Fruit fly (Drosophila melanogaster) whole organism, embryonic: ENCODE data around the gene CG4115.

Experiments
- Atf6 ChIP-seq: fragments of 200-800 bp; sonication (Bioruptor generic); IDR thresholded peaks from 2 replicates; pipeline ENCODE4 v1.3.6; 2022; ENCODE audit warnings: missing biosample characterization, missing genetic modification characterization
- CG10366 ChIP-seq: fragments of 200-800 bp; sonication (Bioruptor generic); IDR thresholded peaks from 2 replicates; pipeline ENCODE4 v1.3.6; 2022; ENCODE audit warnings: missing biosample characterization, missing genetic modification characterization
- CG12104 ChIP-seq: fragments of 200-800 bp; sonication (Bioruptor generic); optimal IDR thresholded peaks from 3 replicates; lab custom pipeline; 2016; ENCODE audit warnings: missing biosample characterization, missing genetic modification characterization
- CG12659 ChIP-seq: fragments of 200-800 bp; sonication (Bioruptor generic); optimal IDR thresholded peaks from 3 replicates; lab custom pipeline; 2017; ENCODE audit warnings: mild to moderate bottlenecking, missing biosample characterization, missing genetic modification reagents, missing genetic modification characterization
- CG13624 ChIP-seq: fragments of 200-800 bp; sonication (Bioruptor generic); optimal IDR thresholded peaks from 2 replicates; lab custom pipeline; 2016; ENCODE audit warnings: missing biosample characterization, missing genetic modification characterization
- CG13775 ChIP-seq: fragments of 200-800 bp; sonication (Bioruptor generic); optimal IDR thresholded peaks from 3 replicates; lab custom pipeline; 2017; ENCODE audit warnings: missing biosample characterization, mild to moderate bottlenecking, missing genetic modification characterization
- CG15601 ChIP-seq: fragments of 200-800 bp; sonication (Bioruptor generic); optimal IDR thresholded peaks from 3 replicates; lab custom pipeline; 2019; ENCODE audit warnings: missing biosample characterization, mild to moderate bottlenecking, missing genetic modification characterization, moderate library complexity
- CG17361 ChIP-seq: fragments of 200-800 bp; sonication (Bioruptor generic); IDR thresholded peaks from 3 replicates; pipeline ENCODE4 v1.3.6; 2022; ENCODE audit warnings: missing biosample characterization, missing genetic modification characterization
- CG17612 ChIP-seq: fragments of 200-800 bp; sonication (Bioruptor generic); IDR thresholded peaks from 2 replicates; pipeline ENCODE4 v1.3.6; 2022; ENCODE audit warnings: missing biosample characterization, missing genetic modification characterization
- CG1792 ChIP-seq: fragments of 200-800 bp; sonication (Bioruptor generic); optimal IDR thresholded peaks from 2 replicates; lab custom pipeline; 2016; ENCODE audit warnings: missing biosample characterization, missing genetic modification characterization
- CG18011 ChIP-seq: fragments of 200-800 bp; sonication (Bioruptor generic); optimal IDR thresholded peaks from 2 replicates; lab custom pipeline; 2017; ENCODE audit warnings: missing biosample characterization, missing genetic modification characterization, mild to moderate bottlenecking, moderate library complexity, missing genotype
- CG18262 ChIP-seq: fragments of 200-800 bp; optimal IDR thresholded peaks from 3 replicates; lab custom pipeline; 2019; ENCODE audit warnings: missing biosample characterization, mild to moderate bottlenecking, missing genetic modification characterization, moderate library complexity
- CG30403 ChIP-seq: fragments of 200-800 bp; sonication (Bioruptor generic); optimal IDR thresholded peaks from 3 replicates; lab custom pipeline; 2016; ENCODE audit warnings: missing biosample characterization, missing genetic modification characterization
- CG3726 ChIP-seq: fragments of 200-800 bp; sonication (Bioruptor generic); IDR thresholded peaks from 3 replicates; pipeline ENCODE4, ENCODE4 v1.3.6; 2022; ENCODE audit warnings: missing biosample characterization, missing genetic modification characterization
- CG4820 ChIP-seq: fragments of 200-800 bp; sonication (Bioruptor generic); optimal IDR thresholded peaks from 3 replicates; lab custom pipeline; 2016; ENCODE audit warnings: missing biosample characterization, missing genetic modification characterization
- CG7372 ChIP-seq: fragments of 200-800 bp; sonication (Bioruptor generic); IDR thresholded peaks from 2 replicates; pipeline ENCODE4 v1.3.6; 2022; ENCODE audit warnings: missing biosample characterization, missing genetic modification characterization
- CG7556 ChIP-seq: fragments of 200-800 bp; sonication (Bioruptor generic); optimal IDR thresholded peaks from 2 replicates; lab custom pipeline; 2017; ENCODE audit warnings: missing biosample characterization, mild to moderate bottlenecking, missing genetic modification characterization
- CG8281 ChIP-seq: fragments of 200-800 bp; sonication (Bioruptor generic); optimal IDR thresholded peaks from 2 replicates; lab custom pipeline; 2018; ENCODE audit warnings: missing biosample characterization, mild to moderate bottlenecking, missing genetic modification characterization, moderate library complexity
- CG9215 ChIP-seq: fragments of 200-800 bp; sonication (Bioruptor generic); IDR thresholded peaks from 2 replicates; pipeline ENCODE4 v1.3.6; 2022; ENCODE audit warnings: missing biosample characterization, missing genetic modification characterization
- CG9609 ChIP-seq: fragments of 200-800 bp; sonication (Bioruptor generic); optimal IDR thresholded peaks from 3 replicates; lab custom pipeline; 2016; ENCODE audit warnings: missing biosample characterization, missing genetic modification characterization
- Camta ChIP-seq: fragments of 200-800 bp; sonication (Bioruptor generic); optimal IDR thresholded peaks from 2 replicates; lab custom pipeline; 2016; ENCODE audit warnings: missing biosample characterization, missing genetic modification characterization
- CkIIα-i1 ChIP-seq: fragments of 200-800 bp; sonication (Bioruptor generic); IDR thresholded peaks from 2 replicates; pipeline ENCODE4 v1.3.6; 2022; ENCODE audit warnings: missing biosample characterization, missing genetic modification characterization
- D19B ChIP-seq: fragments of 200-800 bp; sonication (Bioruptor generic); optimal IDR thresholded peaks from 2 replicates; lab custom pipeline; 2017; ENCODE audit warnings: missing biosample characterization, mild to moderate bottlenecking, missing genetic modification characterization
- Fer3 ChIP-seq: fragments of 200-800 bp; sonication (Bioruptor generic); optimal IDR thresholded peaks from 2 replicates; lab custom pipeline; 2018; ENCODE audit warnings: missing biosample characterization, mild to moderate bottlenecking, missing genetic modification characterization, moderate library complexity
- Hmx ChIP-seq: fragments of 200-800 bp; sonication (Bioruptor generic); optimal IDR thresholded peaks from 2 replicates; lab custom pipeline; 2016; ENCODE audit warnings: missing biosample characterization, missing genetic modification characterization
- Hr39 ChIP-seq: fragments of >200 bp; optimal IDR thresholded peaks from 2 replicates; lab custom pipeline; 2017
- Hr51 ChIP-seq, 2 experiments: fragments of 200-800 bp; sonication (Bioruptor generic); optimal IDR thresholded peaks; 2 replicates in 1 of 2; 3 replicates in 1 of 2; lab custom pipeline; 2016 to 2018; ENCODE audit warnings: missing biosample characterization in 2 of 2, missing genetic modification characterization in 2 of 2, mild to moderate bottlenecking in 1 of 2, moderate library complexity in 1 of 2
- Hr78 ChIP-seq, 2 experiments: fragments of 200-800 bp in 1 of 2; fragments of >200 bp in 1 of 2; sonication (Bioruptor generic) in 1 of 2; optimal IDR thresholded peaks; 2 replicates each; lab custom pipeline; 2017 to 2019; ENCODE audit warnings: missing biosample characterization in 2 of 2, missing genetic modification characterization in 2 of 2, mild to moderate bottlenecking in 1 of 2, moderate library complexity in 1 of 2
- Kr ChIP-seq: fragments of 200-800 bp; sonication (Bioruptor generic); optimal IDR thresholded peaks from 2 replicates; lab custom pipeline; 2017; ENCODE audit warnings: missing biosample characterization, mild to moderate bottlenecking, missing genetic modification characterization
- Poxn ChIP-seq: fragments of 200-800 bp; sonication (Bioruptor generic); IDR thresholded peaks from 2 replicates; pipeline ENCODE4 v1.3.6; 2022; ENCODE audit warnings: missing biosample characterization, missing genetic modification characterization
- Side ChIP-seq: fragments of 200-800 bp; sonication (Bioruptor generic); optimal IDR thresholded peaks from 2 replicates; lab custom pipeline; 2016; ENCODE audit warnings: missing biosample characterization, missing genetic modification characterization
- Sox102F ChIP-seq: fragments of 200-800 bp; sonication (Bioruptor generic); optimal IDR thresholded peaks from 2 replicates; lab custom pipeline; 2018; ENCODE audit warnings: missing biosample characterization, mild to moderate bottlenecking, missing genetic modification characterization, moderate library complexity
- Spps ChIP-seq: fragments of 200-800 bp; sonication (Bioruptor generic); optimal IDR thresholded peaks from 2 replicates; lab custom pipeline; 2018; ENCODE audit warnings: missing biosample characterization, mild to moderate bottlenecking, missing genetic modification characterization
- amos ChIP-seq: fragments of 200-800 bp; sonication (Bioruptor generic); IDR thresholded peaks from 2 replicates; pipeline ENCODE4 v1.3.6; 2022; ENCODE audit warnings: missing biosample characterization, missing genetic modification characterization; ENCODE audit not compliant: partially characterized antibody
- ase ChIP-seq: fragments of 200-800 bp; sonication (Bioruptor generic); IDR thresholded peaks from 3 replicates; pipeline ENCODE4 v1.3.6; 2022; ENCODE audit warnings: missing biosample characterization, missing genetic modification characterization
- ash1 ChIP-seq: fragments of 200-800 bp; sonication (Bioruptor generic); optimal IDR thresholded peaks from 2 replicates; lab custom pipeline; 2018; ENCODE audit warnings: missing biosample characterization, mild to moderate bottlenecking, missing genetic modification characterization
- bab2 ChIP-seq: fragments of 200-800 bp; sonication (Bioruptor generic); optimal IDR thresholded peaks from 2 replicates; lab custom pipeline; 2016; ENCODE audit warnings: missing biosample characterization, missing genetic modification characterization
- da ChIP-seq: fragments of 200-800 bp; sonication (Bioruptor generic); optimal IDR thresholded peaks from 2 replicates; lab custom pipeline; 2016; ENCODE audit warnings: missing biosample characterization, missing genetic modification characterization
- ftz-f1 ChIP-seq: fragments of 200-800 bp; sonication (Bioruptor generic); optimal IDR thresholded peaks from 2 replicates; lab custom pipeline; 2016; ENCODE audit warnings: missing biosample characterization, missing genetic modification characterization
- gsb ChIP-seq: fragments of 200-800 bp; sonication (Bioruptor generic); IDR thresholded peaks from 2 replicates; pipeline ENCODE4 v1.3.6; 2022; ENCODE audit warnings: missing biosample characterization, missing genetic modification characterization
- hb ChIP-seq: fragments of 200-800 bp; sonication (Bioruptor generic); IDR thresholded peaks from 3 replicates; pipeline ENCODE4 v1.3.6; 2022; ENCODE audit warnings: missing biosample characterization, missing genetic modification characterization; ENCODE audit not compliant: partially characterized antibody
- lab ChIP-seq: fragments of 200-800 bp; sonication (Bioruptor generic); optimal IDR thresholded peaks from 3 replicates; lab custom pipeline; 2017; ENCODE audit warnings: missing biosample characterization, missing genetic modification characterization, mild to moderate bottlenecking, moderate library complexity, missing genetic modification reagents
- lov ChIP-seq, 2 experiments: fragments of 200-800 bp in 1 of 2; fragments of >200 bp in 1 of 2; sonication (Bioruptor generic) in 1 of 2; IDR thresholded peaks in 1 of 2; optimal IDR thresholded peaks in 1 of 2; 2 replicates in 1 of 2; 3 replicates in 1 of 2; pipeline versions ENCODE4 v1.3.6 to Lab custom; 2017 to 2022; ENCODE audit warnings: missing biosample characterization in 1 of 2, missing genetic modification characterization in 1 of 2
- nmo ChIP-seq: fragments of 200-800 bp; sonication (Bioruptor generic); optimal IDR thresholded peaks from 2 replicates; lab custom pipeline; 2018; ENCODE audit warnings: missing biosample characterization, mild to moderate bottlenecking, missing genetic modification characterization, moderate library complexity
- otp ChIP-seq: fragments of 200-800 bp; sonication (Bioruptor generic); IDR thresholded peaks from 3 replicates; pipeline ENCODE4, ENCODE4 v1.3.6; 2022; ENCODE audit warnings: missing biosample characterization, missing genetic modification characterization
- ro ChIP-seq: fragments of 200-800 bp; sonication (Bioruptor generic); IDR thresholded peaks from 2 replicates; pipeline ENCODE4 v1.3.6; 2022; ENCODE audit warnings: missing biosample characterization, missing genetic modification characterization
- sd ChIP-seq: fragments of 200-800 bp; sonication (Bioruptor generic); optimal IDR thresholded peaks from 3 replicates; lab custom pipeline; 2018; ENCODE audit warnings: missing biosample characterization, mild to moderate bottlenecking, missing genetic modification characterization, moderate library complexity
- sr ChIP-seq: fragments of 200-800 bp; sonication (Bioruptor generic); IDR thresholded peaks from 3 replicates; pipeline ENCODE4 v1.3.6; 2022; ENCODE audit warnings: missing biosample characterization, missing genetic modification characterization
- tna ChIP-seq: fragments of 200-800 bp; sonication (Bioruptor generic); IDR thresholded peaks from 2 replicates; pipeline ENCODE4 v1.3.6; 2022; ENCODE audit warnings: missing biosample characterization, missing genetic modification characterization; ENCODE audit not compliant: partially characterized antibody
- twi ChIP-seq: fragments of 200-800 bp; optimal IDR thresholded peaks from 2 replicates; lab custom pipeline; 2019; ENCODE audit warnings: missing biosample characterization, mild to moderate bottlenecking, missing genetic modification characterization, moderate library complexity
- vnd ChIP-seq: fragments of 200-800 bp; sonication (Bioruptor generic); IDR thresholded peaks from 3 replicates; pipeline ENCODE4 v1.3.6; 2022; ENCODE audit warnings: missing biosample characterization, missing genetic modification characterization; ENCODE audit not compliant: partially characterized antibody

Gene CG4115

DNA sequence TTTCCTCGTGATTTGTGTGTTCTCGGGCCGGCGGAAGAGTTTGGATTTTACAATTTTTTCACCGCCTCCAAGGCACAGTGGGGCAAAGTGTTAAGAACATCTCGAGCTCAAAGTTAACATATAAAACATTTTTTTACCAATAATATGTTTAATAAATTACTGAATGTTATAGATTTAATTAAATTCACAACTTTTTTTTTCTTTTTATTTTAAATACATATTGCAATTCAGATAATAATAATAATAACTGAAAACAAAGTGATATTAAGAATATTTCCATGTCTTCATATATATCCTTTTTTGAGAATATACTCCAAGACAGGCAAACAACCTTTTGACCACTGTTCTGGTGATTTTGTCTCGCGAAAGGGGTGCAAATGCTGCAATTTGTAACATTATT, 13.8 kb upstream of the CG4115 start (continued):
- TF ChIP-seq Poxn (GFP tag; lab: Robert Waterston, UW) (no peak), CG30403 (GFP tag; lab: Kevin White, UChicago) (no peak), D19B (GFP tag; lab: Kevin White, UChicago) (no peak), CG1792 (GFP tag; lab: Kevin White, UChicago) (no peak), CG7372 (no peak), Camta (GFP tag; lab: Kevin White, UChicago) (no peak), CG15601 (peak; percentile 7), CG18262 (tag; lab: Kevin White, UChicago) (peak; percentile 60), vnd (GFP tag; lab: Robert Waterston, UW) (no peak), lov (optimal IDR thresholded peaks at IDR 0.05; lab: Kevin White, UChicago) (no peak), lov (GFP tag; IDR thresholded peaks at IDR 0.05; lab: Robert Waterston, UW) (no peak), CG3726 (no peak), lab (GFP tag; lab: Kevin White, UChicago) (no peak), CG7556 (GFP tag; lab: Kevin White, UChicago) (peak; percentile 14), nmo (GFP tag; lab: Kevin White, UChicago) (peak; percentile 15), otp (GFP tag; lab: Robert Waterston, UW) (no peak), CkIIα-i1 (GFP tag; lab: Robert Waterston, UW) (no peak), twi (no peak), CG12659 (no peak), Fer3 (tag; lab: Kevin White, UChicago) (no peak), bab2 (GFP tag; lab: Kevin White, UChicago) (no peak), CG9609 (GFP tag; lab: Kevin White, UChicago) (no peak), Hmx (GFP tag; lab: Kevin White, UChicago) (no peak), sr (GFP tag; lab: Robert Waterston, UW) (no peak), Hr78 (GFP tag; optimal IDR thresholded peaks at IDR 0.05; lab: Kevin White, UChicago) (no peak), CG4820 (GFP tag; lab: Kevin White, UChicago) (peak; percentile 0), CG18011 (no peak), Spps (no peak), CG17361 (0 out of 3 replicates have a peak, but pooled peaks have one; percentile 36), hb (GFP tag; lab: Robert Waterston, UW) (no peak), CG8281 (no peak), gsb (no peak), Hr51 (GFP tag; optimal IDR thresholded peaks at IDR 0.05; lab: Kevin White, UChicago) (peak in 1 of 2 experiments; percentile 20), Hr39 (lab: Kevin White, UChicago) (no peak), ase (GFP tag; lab: Robert Waterston, UW) (no peak), tna (GFP tag; lab: Robert Waterston, UW) (no peak), Sox102F (GFP tag; lab: Kevin White, UChicago) (peak; percentile 37), Side (GFP tag; lab: Kevin White, UChicago) (no peak), Kr (GFP tag; lab: Kevin White, UChicago) (no peak), CG9215 (no peak), ftz-f1 (no peak), ro (no peak), Atf6 (GFP tag; lab: Robert Waterston, UW) (no peak), CG13775 (GFP tag; lab: Kevin White, UChicago) (no peak), CG12104 (peak; percentile 12), CG17612 (GFP tag; lab: Robert Waterston, UW) (no peak), amos (GFP tag; lab: Robert Waterston, UW) (no peak), sd (tag; lab: Kevin White, UChicago) (no peak), da (GFP tag; lab: Kevin White, UChicago) (no peak), CG10366 (GFP tag; lab: Robert Waterston, UW) (no peak), CG13624 (GFP tag; lab: Kevin White, UChicago) (no peak), ash1 (GFP tag; lab: Kevin White, UChicago) (no peak)
